Worm (Caenorhabditis elegans) whole organism, L4 larva: ENCODE data around the gene F28C6.9.

Source experiments
- F49E8.2 ChIP-seq: sonication (generic microtip); optimal IDR thresholded peaks from 2 replicates; lab custom pipeline; 2016; ENCODE audit warnings: missing compliant biosample characterization, mild to moderate bottlenecking, missing genetic modification characterization, borderline replicate concordance
- R02D3.7 ChIP-seq: fragments of 150-350 bp; sonication (generic microtip); optimal IDR thresholded peaks from 3 replicates; lab custom pipeline; 2014; ENCODE audit warnings: missing biosample characterization, missing genetic modification characterization
- T20F7.1 ChIP-seq: fragments of 200-800 bp; sonication (Bioruptor generic); optimal IDR thresholded peaks from 2 replicates; lab custom pipeline; 2018; ENCODE audit warnings: mild to moderate bottlenecking, missing genetic modification characterization, missing compliant biosample characterization
- T26A8.4 ChIP-seq: fragments of 200-800 bp; sonication (Bioruptor generic); IDR thresholded peaks from 2 replicates; pipeline ENCODE4 v1.3.6; 2022; ENCODE audit warnings: missing genetic modification characterization, missing compliant biosample characterization
- Y105C5A.15 ChIP-seq: fragments of 200-800 bp; sonication (Bioruptor generic); IDR thresholded peaks from 2 replicates; pipeline ENCODE4 v1.3.6; 2022; ENCODE audit warnings: missing genetic modification characterization, missing compliant biosample characterization
- Y48G9A.11 ChIP-seq: fragments of 200-800 bp; sonication (Bioruptor generic); IDR thresholded peaks from 2 replicates; pipeline ENCODE4 v1.3.6; 2022; ENCODE audit warnings: missing genetic modification reagents, missing genetic modification characterization, missing compliant biosample characterization
- Y5F2A.4 ChIP-seq: fragments of 200-800 bp; sonication (Bioruptor generic); optimal IDR thresholded peaks from 2 replicates; lab custom pipeline; 2018; ENCODE audit warnings: mild to moderate bottlenecking, missing genetic modification characterization, missing compliant biosample characterization
- Y75B8A.6 ChIP-seq: fragments of 200-800 bp; sonication (Bioruptor generic); IDR thresholded peaks from 2 replicates; pipeline ENCODE4 v1.3.6; 2022; ENCODE audit warnings: missing genetic modification reagents, missing genetic modification characterization, missing compliant biosample characterization
- ZK337.2 ChIP-seq: fragments of 200-800 bp; sonication (Bioruptor generic); IDR thresholded peaks from 2 replicates; pipeline ENCODE4 v1.3.6; 2022; ENCODE audit warnings: missing genetic modification reagents, missing genetic modification characterization, missing compliant biosample characterization
- aha-1 ChIP-seq: fragments of 150-350 bp; peaks from one replicate; lab custom pipeline; 2014; ENCODE audit warnings: missing biosample characterization, missing genetic modification characterization
- ama-1 ChIP-seq: fragments of 150-350 bp; optimal IDR thresholded peaks from 2 replicates; lab custom pipeline; 2014; ENCODE audit warnings: inconsistent platforms, mixed read lengths
- arid-1 ChIP-seq: fragments of 200-800 bp; sonication (Bioruptor generic); conservative IDR thresholded peaks from 2 replicates; pipeline ENCODE4 v1.3.6; 2022; ENCODE audit warnings: missing genetic modification reagents, missing genetic modification characterization, missing compliant biosample characterization
- attf-4 ChIP-seq: sonication (generic microtip); optimal IDR thresholded peaks from 3 replicates; lab custom pipeline; 2017; ENCODE audit warnings: missing biosample characterization, missing genetic modification characterization
- ceh-82 ChIP-seq: sonication (generic microtip); optimal IDR thresholded peaks from 2 replicates; lab custom pipeline; 2017; ENCODE audit warnings: missing biosample characterization, missing genetic modification characterization
- ctbp-1 ChIP-seq: fragments of 200-800 bp; sonication (Bioruptor generic); IDR thresholded peaks from 2 replicates; pipeline ENCODE4 v1.3.6; 2022; ENCODE audit warnings: missing genetic modification reagents, missing genetic modification characterization, missing compliant biosample characterization
- daf-19 ChIP-seq: fragments of 200-800 bp; sonication (Bioruptor generic); conservative IDR thresholded peaks from 2 replicates; pipeline ENCODE4 v1.3.6; 2022; ENCODE audit warnings: missing genetic modification characterization, missing compliant biosample characterization
- dmd-8 ChIP-seq: fragments of 200-800 bp; sonication (Bioruptor generic); IDR thresholded peaks from 2 replicates; pipeline ENCODE4 v1.3.6; 2022; ENCODE audit warnings: missing genetic modification characterization, missing compliant biosample characterization
- dpl-1 ChIP-seq: fragments of 150-350 bp; optimal IDR thresholded peaks from 2 replicates; lab custom pipeline; 2014; ENCODE audit warnings: missing biosample characterization, missing genetic modification reagents, missing genetic modification characterization
- dve-1 ChIP-seq: sonication (generic microtip); optimal IDR thresholded peaks from 2 replicates; lab custom pipeline; 2017; ENCODE audit warnings: antibody characterized with exemption, mild to moderate bottlenecking, missing genetic modification characterization, missing compliant biosample characterization; ENCODE audit not compliant: insufficient read depth
- fos-1 ChIP-seq: fragments of 150-350 bp; optimal IDR thresholded peaks from 2 replicates; lab custom pipeline; 2014; ENCODE audit warnings: missing biosample characterization, missing genetic modification characterization
- hlh-30 ChIP-seq: sonication (generic microtip); optimal IDR thresholded peaks from 2 replicates; lab custom pipeline; 2017; ENCODE audit warnings: antibody characterized with exemption, mild to moderate bottlenecking, missing genetic modification characterization, missing compliant biosample characterization; ENCODE audit not compliant: insufficient read depth
- lin-1 ChIP-seq: fragments of 200-800 bp; sonication (Bioruptor generic); IDR thresholded peaks from 2 replicates; pipeline ENCODE4 v1.3.6; 2022; ENCODE audit warnings: missing genetic modification reagents, missing genetic modification characterization, missing compliant biosample characterization
- lin-13 ChIP-seq: fragments of 150-350 bp; optimal IDR thresholded peaks from 2 replicates; lab custom pipeline; 2014; ENCODE audit warnings: missing biosample characterization, missing genetic modification reagents, missing genetic modification characterization
- lin-15B ChIP-seq: fragments of 150-350 bp; sonication (generic microtip); optimal IDR thresholded peaks from 3 replicates; lab custom pipeline; 2014; ENCODE audit warnings: missing biosample characterization, missing genetic modification characterization
- lin-29 ChIP-seq: fragments of 200-800 bp; sonication (Bioruptor generic); IDR thresholded peaks from 2 replicates; pipeline ENCODE4 v1.3.6; 2022; ENCODE audit warnings: missing genetic modification reagents, missing genetic modification characterization, missing compliant biosample characterization
- lin-38 ChIP-seq: fragments of 200-800 bp; sonication (Bioruptor generic); IDR thresholded peaks from 2 replicates; pipeline ENCODE4 v1.3.6; 2022; ENCODE audit warnings: missing genetic modification reagents, missing genetic modification characterization, missing compliant biosample characterization
- mdt-29 ChIP-seq: fragments of 200-800 bp; sonication (Bioruptor generic); IDR thresholded peaks from 2 replicates; pipeline ENCODE4 v1.3.6; 2022; ENCODE audit warnings: missing genetic modification reagents, missing genetic modification characterization, missing compliant biosample characterization
- mep-1 ChIP-seq: fragments of 150-350 bp; sonication (generic microtip); optimal IDR thresholded peaks from 3 replicates; lab custom pipeline; 2014; ENCODE audit warnings: missing biosample characterization, missing genetic modification characterization
- mes-2 ChIP-seq: sonication (generic microtip); optimal IDR thresholded peaks from 2 replicates; lab custom pipeline; 2016; ENCODE audit warnings: missing genotype, mild to moderate bottlenecking, missing genetic modification characterization, missing compliant biosample characterization; ENCODE audit not compliant: poor library complexity, severe bottlenecking
- mxl-2 ChIP-seq: fragments of 200-800 bp; sonication (Bioruptor generic); conservative IDR thresholded peaks from 2 replicates; pipeline ENCODE4 v1.3.6; 2022; ENCODE audit warnings: missing genetic modification reagents, missing genetic modification characterization, missing compliant biosample characterization
- nhr-11 ChIP-seq: fragments of 150-350 bp; optimal IDR thresholded peaks from 2 replicates; lab custom pipeline; 2014; ENCODE audit warnings: missing biosample characterization, missing genetic modification characterization
- nhr-237 ChIP-seq: sonication (generic microtip); optimal IDR thresholded peaks from 2 replicates; lab custom pipeline; 2017; ENCODE audit warnings: missing biosample characterization, missing genetic modification characterization
- nhr-25 ChIP-seq: sonication (generic microtip); optimal IDR thresholded peaks from 2 replicates; lab custom pipeline; 2017; ENCODE audit warnings: missing genetic modification characterization, mild to moderate bottlenecking, missing compliant biosample characterization, antibody characterized with exemption, moderate library complexity, borderline replicate concordance; ENCODE audit not compliant: insufficient read depth
- nhr-48 ChIP-seq: sonication (generic microtip); optimal IDR thresholded peaks from 2 replicates; lab custom pipeline; 2016; ENCODE audit warnings: mild to moderate bottlenecking, missing genetic modification characterization, missing compliant biosample characterization
- pha-4 ChIP-seq, 2 experiments: fragments of 150-350 bp in 1 of 2; fragments of 200-800 bp in 1 of 2; sonication (Bioruptor generic) in 1 of 2; IDR thresholded peaks in 1 of 2; optimal IDR thresholded peaks in 1 of 2; 2 replicates each; pipeline versions ENCODE4 v1.3.6 to Lab custom; 2014 to 2022; ENCODE audit warnings: missing genetic modification characterization in 2 of 2, missing genetic modification reagents in 2 of 2, missing biosample characterization in 1 of 2, missing compliant biosample characterization in 1 of 2
- rbr-2 ChIP-seq: sonication (generic microtip); optimal IDR thresholded peaks from 2 replicates; lab custom pipeline; 2016; ENCODE audit warnings: missing genotype, missing genetic modification characterization, missing compliant biosample characterization
- sdz-12 ChIP-seq: fragments of 200-800 bp; sonication (Bioruptor generic); optimal IDR thresholded peaks from 2 replicates; lab custom pipeline; 2018; ENCODE audit warnings: mild to moderate bottlenecking, missing genetic modification characterization, missing compliant biosample characterization
- set-16 ChIP-seq: fragments of 200-800 bp; sonication (Bioruptor generic); IDR thresholded peaks from 2 replicates; pipeline ENCODE4 v1.3.6; 2022; ENCODE audit warnings: missing genetic modification reagents, missing genetic modification characterization, missing compliant biosample characterization
- snpc-1.2 ChIP-seq: fragments of 200-800 bp; sonication (Bioruptor generic); IDR thresholded peaks from 2 replicates; pipeline ENCODE4 v1.3.6; 2022; ENCODE audit warnings: missing genetic modification reagents, missing genetic modification characterization, missing compliant biosample characterization
- spr-3 ChIP-seq: fragments of 200-800 bp; sonication (Bioruptor generic); optimal IDR thresholded peaks from 2 replicates; lab custom pipeline; 2018; ENCODE audit warnings: mild to moderate bottlenecking, missing genetic modification characterization, missing compliant biosample characterization
- tra-1 ChIP-seq: fragments of 200-800 bp; sonication (Bioruptor generic); IDR thresholded peaks from 2 replicates; pipeline ENCODE4 v1.3.6; 2022; ENCODE audit warnings: missing genetic modification reagents, missing genetic modification characterization, missing compliant biosample characterization
- unc-130 ChIP-seq: sonication (generic microtip); optimal IDR thresholded peaks from 2 replicates; lab custom pipeline; 2016; ENCODE audit warnings: missing genetic modification reagents, missing genetic modification characterization, missing compliant biosample characterization
- unc-62 ChIP-seq, 3 experiments: fragments of 150-350 bp in 1 of 3; sonication (generic microtip); optimal IDR thresholded peaks in 2 of 3; peaks in 1 of 3; 1 replicate in 1 of 3; 2 replicates in 2 of 3; lab custom pipeline; 2014 to 2017; ENCODE audit warnings: missing biosample characterization in 3 of 3, missing genetic modification characterization in 3 of 3, missing genetic modification reagents in 3 of 3, missing genotype in 1 of 3
- vab-7 ChIP-seq: fragments of 200-800 bp; sonication (Bioruptor generic); IDR thresholded peaks from 2 replicates; pipeline ENCODE4 v1.3.6; 2022; ENCODE audit warnings: missing genetic modification reagents, missing genetic modification characterization, missing compliant biosample characterization
- zfp-3 ChIP-seq: fragments of 200-800 bp; sonication (Bioruptor generic); conservative IDR thresholded peaks from 2 replicates; pipeline ENCODE4 v1.3.6; 2022; ENCODE audit warnings: missing genetic modification reagents, missing genetic modification characterization, missing compliant biosample characterization
- zip-11 ChIP-seq: fragments of 200-800 bp; sonication (Bioruptor generic); IDR thresholded peaks from 2 replicates; pipeline ENCODE4 v1.3.6; 2022; ENCODE audit warnings: missing genetic modification characterization, missing compliant biosample characterization
- ztf-11 ChIP-seq: fragments of 150-350 bp; optimal IDR thresholded peaks from 2 replicates; lab custom pipeline; 2014; ENCODE audit warnings: missing biosample characterization, missing genetic modification characterization

The F28C6.9 gene

DNA sequence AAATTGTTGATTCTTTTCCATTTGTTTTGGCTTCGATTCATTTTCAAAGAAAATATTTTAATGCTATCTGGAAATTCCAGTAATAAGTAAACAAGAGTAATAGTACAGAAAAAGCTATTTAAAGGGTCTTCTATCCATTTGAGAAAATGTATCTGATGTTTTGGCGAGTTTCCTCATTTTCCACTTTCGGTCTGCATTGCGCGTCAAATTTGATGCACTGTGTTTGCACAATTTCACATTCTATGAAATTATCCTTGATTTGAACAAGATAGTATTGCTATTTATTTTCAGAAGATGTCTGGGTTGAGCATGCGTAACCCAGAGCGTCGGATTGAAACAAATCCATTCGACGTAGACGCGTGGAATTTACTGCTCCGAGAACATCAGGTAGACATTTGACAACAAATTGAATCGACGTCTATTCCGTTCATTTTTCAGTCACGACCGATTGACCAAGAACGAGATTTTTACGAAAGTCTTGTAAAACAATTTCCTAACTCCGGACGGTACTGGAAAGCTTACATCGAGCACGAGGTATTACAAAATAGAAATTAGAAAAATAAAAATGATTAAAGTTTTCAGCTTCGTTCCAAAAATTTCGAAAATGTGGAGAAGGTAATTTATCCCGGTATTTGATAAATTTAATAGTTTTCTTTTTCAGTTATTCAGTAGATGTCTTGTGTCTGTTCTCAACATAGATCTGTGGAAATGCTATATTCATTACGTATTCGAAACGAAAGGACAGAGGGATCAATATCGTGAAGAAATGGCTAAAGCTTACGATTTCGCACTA is 6.2 kb downstream of the F28C6.9 start, which contains the start of gene suf-1:
suf-1 (plus strand) TSS at position 280 of the 793 bp plus-strand sequence.
- peak; percentile 22; the same call in 1 of the 2 replicates for TF ChIP-seq lin-1 (GFP tag; lab: Robert Waterston, UW)
- peak; percentile 80 for TF ChIP-seq aha-1 (tag; lab: Kevin White, UChicago)
- peak; percentile 72 for TF ChIP-seq snpc-1.2 (GFP tag; lab: Robert Waterston, UW)
- 0 out of 2 replicates have a peak, but pooled peaks have one; percentile 49 for TF ChIP-seq daf-19 (GFP tag; lab: Robert Waterston, UW)
- no peak for TF ChIP-seq zip-11 (GFP tag; lab: Robert Waterston, UW)
- peak; percentile 36; the same call in 1 of the 2 replicates for TF ChIP-seq ctbp-1 (GFP tag; lab: Robert Waterston, UW)
- TF ChIP-seq dpl-1 (GFP tag; lab: Kevin White, UChicago), result peak; percentile 30
- TF ChIP-seq dmd-8 (GFP tag; lab: Robert Waterston, UW), result peak; percentile 56; the same call in 1 of the 2 replicates
- no peak for TF ChIP-seq mxl-2 (GFP tag; lab: Robert Waterston, UW)
- TF ChIP-seq lin-13 (GFP tag; lab: Kevin White, UChicago), result peak; percentile 68
- TF ChIP-seq Y48G9A.11 (GFP tag; lab: Robert Waterston, UW), result peak; percentile 64; the same call in 1 of the 2 replicates
- no peak for TF ChIP-seq lin-29
- TF ChIP-seq ZK337.2, result no peak
- TF ChIP-seq lin-38 (GFP tag; lab: Robert Waterston, UW), result peak; percentile 80
- no peak for TF ChIP-seq nhr-237 (tag; lab: Kevin White, UChicago)
- TF ChIP-seq Y105C5A.15 (GFP tag; lab: Robert Waterston, UW), result 0 out of 2 replicates have a peak, but pooled peaks have one; percentile 24
- TF ChIP-seq rbr-2 (tag; lab: Kevin White, UChicago), result no peak
- no peak for TF ChIP-seq sdz-12 (GFP tag; lab: Kevin White, UChicago)
- 0 out of 2 replicates have a peak, but pooled peaks have one; percentile 52 for TF ChIP-seq mdt-29 (GFP tag; lab: Robert Waterston, UW)
- peak; percentile 21 for TF ChIP-seq Y5F2A.4 (GFP tag; lab: Kevin White, UChicago)
- 0 out of 2 replicates have a peak, but pooled peaks have one; percentile 47 for TF ChIP-seq tra-1 (GFP tag; lab: Robert Waterston, UW)
- peak; percentile 57 for TF ChIP-seq nhr-25 (tag; lab: Kevin White, UChicago)
- TF ChIP-seq Y75B8A.6 (GFP tag; lab: Robert Waterston, UW), result 0 out of 2 replicates have a peak, but pooled peaks have one; percentile 23
- TF ChIP-seq set-16, result no peak
- TF ChIP-seq nhr-48 (tag; lab: Kevin White, UChicago), result no peak
- peak; percentile 46; the same call in 1 of the 2 replicates for TF ChIP-seq pha-4 (GFP tag; IDR thresholded peaks at IDR 0.05; lab: Robert Waterston, UW)
- no peak for TF ChIP-seq pha-4 (tag; optimal IDR thresholded peaks at IDR 0.05; lab: Kevin White, UChicago)
- 0 out of 2 replicates have a peak, but pooled peaks have one; percentile 13 for TF ChIP-seq vab-7 (GFP tag; lab: Robert Waterston, UW)
- TF ChIP-seq T20F7.1 (GFP tag; lab: Kevin White, UChicago), result no peak
- peak; percentile 72 for TF ChIP-seq attf-4 (tag; lab: Kevin White, UChicago)
- no peak for TF ChIP-seq fos-1
- TF ChIP-seq lin-15B (tag; lab: Kevin White, UChicago), result no peak
- peak; percentile 54; the same call in 1 of the 2 replicates for TF ChIP-seq arid-1
- TF ChIP-seq F49E8.2, result peak; percentile 92
- TF ChIP-seq ceh-82 (tag; lab: Kevin White, UChicago), result no peak
- peak; percentile 46 for TF ChIP-seq spr-3 (GFP tag; lab: Kevin White, UChicago)
- peak; percentile 57 for TF ChIP-seq unc-130 (GFP tag; lab: Kevin White, UChicago)
- no peak for TF ChIP-seq ztf-11 (tag; lab: Kevin White, UChicago)
- TF ChIP-seq ama-1 (lab: Kevin White, UChicago), result peak; percentile 36
- no peak for TF ChIP-seq mep-1
- peak in 1 of 2 experiments; percentile 60 for TF ChIP-seq unc-62 (GFP tag; optimal IDR thresholded peaks at IDR 0.05 in 1 of 2; lab: Kevin White, UChicago)
- TF ChIP-seq unc-62 (tag; optimal IDR thresholded peaks at IDR 0.05; lab: Kevin White, UChicago), result no peak
- TF ChIP-seq mes-2 (tag; lab: Kevin White, UChicago), result peak; percentile 69
- no peak for TF ChIP-seq dve-1 (tag; lab: Kevin White, UChicago)
- TF ChIP-seq zfp-3 (GFP tag; lab: Robert Waterston, UW), result no peak
- no peak for TF ChIP-seq R02D3.7 (tag; lab: Kevin White, UChicago)
- TF ChIP-seq hlh-30 (tag; lab: Kevin White, UChicago), result no peak
- TF ChIP-seq nhr-11 (tag; lab: Kevin White, UChicago), result no peak
- TF ChIP-seq T26A8.4 (GFP tag; lab: Robert Waterston, UW), result peak; percentile 50
